Worm (Caenorhabditis elegans): ENCODE results near the gene srsx-3.

ce11 chrV:7904389-7904788, 32.7 kb downstream of the srsx-3 start:
- TF ChIP-seq ceh-40 (GFP tag; IDR thresholded peaks at IDR 0.05) (no peak), egl-18 (GFP tag; IDR thresholded peaks at IDR 0.05) (no peak), fkh-3 (tag; optimal IDR thresholded peaks at IDR 0.05) (no peak), snpc-4 (GFP tag; optimal IDR thresholded peaks at IDR 0.05) (no peak), snpc-4 (tag; optimal IDR thresholded peaks at IDR 0.05) (no peak), ztf-3 (GFP tag; optimal IDR thresholded peaks at IDR 0.05) (no peak)
